Fruit fly (Drosophila melanogaster) whole organism, wandering third instar larva: ENCODE measurements around the gene CG42450.

Source experiments
- Abd-B ChIP-seq: fragments of >200 bp; optimal IDR thresholded peaks from 2 replicates; lab custom pipeline; 2017; ENCODE audit warnings: missing biosample characterization, missing genetic modification characterization
- CG32264 ChIP-seq: fragments of 200-800 bp; sonication (Bioruptor generic); optimal IDR thresholded peaks from 2 replicates; lab custom pipeline; 2016; ENCODE audit warnings: missing biosample characterization, missing genetic modification characterization
- CG9705 ChIP-seq: fragments of 200-800 bp; sonication (Bioruptor generic); optimal IDR thresholded peaks from 2 replicates; lab custom pipeline; 2018; ENCODE audit warnings: missing biosample characterization, mild to moderate bottlenecking, missing genetic modification characterization
- CrebA ChIP-seq: fragments of 200-800 bp; sonication (Bioruptor generic); optimal IDR thresholded peaks from 2 replicates; lab custom pipeline; 2016; ENCODE audit warnings: missing biosample characterization, mild to moderate bottlenecking, missing genetic modification characterization, borderline replicate concordance
- Dfd ChIP-seq: fragments of >200 bp; optimal IDR thresholded peaks from 2 replicates; lab custom pipeline; 2017; ENCODE audit warnings: missing biosample characterization, missing genetic modification characterization
- Dif ChIP-seq: fragments of 200-275, 200-300 bp; sonication (Bioruptor generic); optimal IDR thresholded peaks from 2 replicates; lab custom pipeline; 2018; ENCODE audit warnings: missing biosample characterization, missing genetic modification characterization; ENCODE audit not compliant: partially characterized antibody
- HLH106 ChIP-seq: fragments of 200-800 bp; optimal IDR thresholded peaks from 3 replicates; lab custom pipeline; 2019; ENCODE audit warnings: missing biosample characterization, mild to moderate bottlenecking, missing genetic modification characterization, moderate library complexity
- Hnf4 ChIP-seq: fragments of 200-800 bp; sonication (Bioruptor generic); optimal IDR thresholded peaks from 2 replicates; lab custom pipeline; 2016; ENCODE audit warnings: missing biosample characterization, mild to moderate bottlenecking, missing genetic modification characterization
- Hr78 ChIP-seq: fragments of >200 bp; optimal IDR thresholded peaks from 2 replicates; lab custom pipeline; 2017; ENCODE audit warnings: missing biosample characterization, missing genetic modification characterization
- Hr83 ChIP-seq: fragments of 200-300 bp; sonication (Bioruptor generic); optimal IDR thresholded peaks from 2 replicates; lab custom pipeline; 2016; ENCODE audit warnings: missing biosample characterization, mild to moderate bottlenecking, missing genetic modification characterization, moderate library complexity; ENCODE audit not compliant: poor library complexity, severe bottlenecking
- Mio ChIP-seq: sonication (Bioruptor generic); optimal IDR thresholded peaks from 2 replicates; lab custom pipeline; 2016; ENCODE audit warnings: missing biosample characterization, missing genetic modification characterization
- Myc ChIP-seq: fragments of >200 bp; optimal IDR thresholded peaks from 2 replicates; lab custom pipeline; 2017
- N ChIP-seq: fragments of >200 bp; optimal IDR thresholded peaks from 2 replicates; lab custom pipeline; 2018; ENCODE audit warnings: missing biosample characterization, missing external identifiers, missing genetic modification characterization
- OdsH ChIP-seq: fragments of 200-800 bp; sonication (Bioruptor generic); optimal IDR thresholded peaks from 2 replicates; lab custom pipeline; 2016; ENCODE audit warnings: missing biosample characterization, mild to moderate bottlenecking, missing genetic modification characterization
- Rel ChIP-seq, 2 experiments: fragments of 200-800 bp; sonication (Bioruptor generic) in 1 of 2; optimal IDR thresholded peaks; 2 replicates in 1 of 2; 3 replicates in 1 of 2; lab custom pipeline; 2016 to 2019; ENCODE audit warnings: mild to moderate bottlenecking in 2 of 2, missing biosample characterization in 2 of 2, missing genetic modification characterization in 2 of 2, moderate library complexity in 1 of 2
- Sp1 ChIP-seq: fragments of 200-800 bp; sonication (Bioruptor generic); optimal IDR thresholded peaks from 3 replicates; lab custom pipeline; 2019; ENCODE audit warnings: missing biosample characterization, mild to moderate bottlenecking, missing genetic modification characterization, moderate library complexity
- Vsx2 ChIP-seq: fragments of 200-300, 225-300 bp; sonication (Bioruptor generic); optimal IDR thresholded peaks from 2 replicates; lab custom pipeline; 2018; ENCODE audit warnings: missing biosample characterization, missing genetic modification characterization; ENCODE audit not compliant: partially characterized antibody
- br ChIP-seq: fragments of 200-800 bp; sonication (Bioruptor generic); optimal IDR thresholded peaks from 2 replicates; lab custom pipeline; 2016; ENCODE audit warnings: missing biosample characterization, missing genetic modification characterization
- brk ChIP-seq: fragments of 200-800 bp; sonication (Bioruptor generic); optimal IDR thresholded peaks from 2 replicates; lab custom pipeline; 2016; ENCODE audit warnings: missing biosample characterization, mild to moderate bottlenecking, missing genetic modification characterization
- dl ChIP-seq, 2 experiments: fragments of 175-275, 200-275 bp in 1 of 2; fragments of 200-275 bp in 1 of 2; sonication (Bioruptor generic); optimal IDR thresholded peaks; lab custom pipeline; 2018; ENCODE audit warnings: mild to moderate bottlenecking in 2 of 2, missing biosample characterization in 2 of 2, missing genetic modification characterization in 2 of 2, moderate library complexity in 2 of 2; ENCODE audit not compliant: partially characterized antibody in 2 of 2, insufficient read depth in 1 of 2
- dmrt93B ChIP-seq: fragments of 200-800 bp; sonication (Bioruptor generic); optimal IDR thresholded peaks from 2 replicates; lab custom pipeline; 2018; ENCODE audit warnings: missing biosample characterization, mild to moderate bottlenecking, missing genetic modification characterization
- dsf ChIP-seq: sonication (Bioruptor generic); optimal IDR thresholded peaks from 2 replicates; lab custom pipeline; 2016; ENCODE audit warnings: missing biosample characterization, missing genetic modification characterization, borderline replicate concordance
- ey ChIP-seq: fragments of 200-800 bp; sonication (Bioruptor generic); optimal IDR thresholded peaks from 2 replicates; lab custom pipeline; 2016; ENCODE audit warnings: missing biosample characterization, missing genetic modification characterization
- foxo ChIP-seq, 2 experiments: fragments of 200-800 bp; sonication (Bioruptor generic); optimal IDR thresholded peaks; 2 replicates in 1 of 2; 3 replicates in 1 of 2; lab custom pipeline; 2016 to 2017; ENCODE audit warnings: missing biosample characterization in 2 of 2, missing genetic modification characterization in 2 of 2
- fru ChIP-seq: fragments of 200-800 bp; sonication (Bioruptor generic); optimal IDR thresholded peaks from 3 replicates; lab custom pipeline; 2016; ENCODE audit warnings: missing biosample characterization, mild to moderate bottlenecking, missing genetic modification characterization
- h ChIP-seq: fragments of 200-800 bp; sonication (Bioruptor generic); optimal IDR thresholded peaks from 3 replicates; lab custom pipeline; 2016; ENCODE audit warnings: missing biosample characterization, mild to moderate bottlenecking, missing genetic modification characterization
- jim ChIP-seq: fragments of 175-275, 200-325 bp; sonication (Bioruptor generic); optimal IDR thresholded peaks from 2 replicates; lab custom pipeline; 2016; ENCODE audit warnings: missing biosample characterization, mild to moderate bottlenecking, missing genetic modification characterization
- lola ChIP-seq: fragments of >200 bp; optimal IDR thresholded peaks from 2 replicates; lab custom pipeline; 2017; ENCODE audit warnings: missing biosample characterization, missing genetic modification characterization
- psq ChIP-seq: fragments of 200-800 bp; sonication (Bioruptor generic); optimal IDR thresholded peaks from 3 replicates; lab custom pipeline; 2017; ENCODE audit warnings: missing biosample characterization, mild to moderate bottlenecking, missing genetic modification characterization, moderate library complexity
- rgr ChIP-seq: fragments of 200-800 bp; sonication (Bioruptor generic); optimal IDR thresholded peaks from 3 replicates; lab custom pipeline; 2016; ENCODE audit warnings: missing biosample characterization, mild to moderate bottlenecking, missing genetic modification characterization
- sage ChIP-seq: fragments of 200-800 bp; sonication (Bioruptor generic); optimal IDR thresholded peaks from 2 replicates; lab custom pipeline; 2016; ENCODE audit warnings: missing biosample characterization, mild to moderate bottlenecking, missing genetic modification characterization
- sv ChIP-seq: fragments of 200-800 bp; sonication (Bioruptor generic); optimal IDR thresholded peaks from 3 replicates; lab custom pipeline; 2016; ENCODE audit warnings: missing biosample characterization, missing genetic modification characterization
- tai ChIP-seq: sonication (Bioruptor generic); optimal IDR thresholded peaks from 2 replicates; lab custom pipeline; 2016; ENCODE audit warnings: missing biosample characterization, missing genetic modification characterization
- usp ChIP-seq: fragments of >200 bp; optimal IDR thresholded peaks from 2 replicates; lab custom pipeline; 2017; ENCODE audit warnings: missing biosample characterization, missing genetic modification characterization
- woc ChIP-seq: sonication (Bioruptor generic); optimal IDR thresholded peaks from 2 replicates; lab custom pipeline; 2016; ENCODE audit warnings: missing biosample characterization, mild to moderate bottlenecking, missing genetic modification characterization

CG42450 gene

DNA sequence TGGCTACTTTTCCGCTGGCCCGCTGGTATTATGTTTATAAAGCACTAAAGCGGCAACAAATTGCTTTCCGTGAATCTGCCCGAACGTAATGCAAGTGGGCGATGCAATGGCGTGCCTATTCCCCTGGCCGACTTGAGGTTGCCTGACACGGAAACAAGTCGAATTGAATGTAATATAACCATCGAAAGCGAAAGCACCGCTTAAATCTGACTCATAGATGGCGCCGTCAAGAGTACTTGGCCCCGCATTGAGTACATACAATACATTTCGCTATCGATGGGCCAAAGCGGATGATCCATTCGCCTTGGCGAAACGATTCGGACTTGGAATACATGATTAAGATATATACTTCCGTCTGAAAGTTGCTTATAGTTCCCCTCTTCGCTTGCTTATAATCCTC, 32.8 kb upstream of the CG42450 start:
- TF ChIP-seq Dfd (GFP tag; lab: Kevin White, UChicago), result no peak
- TF ChIP-seq lola (GFP tag; lab: Kevin White, UChicago), result no peak
- no peak for TF ChIP-seq Myc (lab: Kevin White, UChicago)
- no peak for TF ChIP-seq brk (GFP tag; lab: Kevin White, UChicago)
- TF ChIP-seq Vsx2 (GFP tag; lab: Kevin White, UChicago), result no peak
- no peak for TF ChIP-seq N

DNA sequence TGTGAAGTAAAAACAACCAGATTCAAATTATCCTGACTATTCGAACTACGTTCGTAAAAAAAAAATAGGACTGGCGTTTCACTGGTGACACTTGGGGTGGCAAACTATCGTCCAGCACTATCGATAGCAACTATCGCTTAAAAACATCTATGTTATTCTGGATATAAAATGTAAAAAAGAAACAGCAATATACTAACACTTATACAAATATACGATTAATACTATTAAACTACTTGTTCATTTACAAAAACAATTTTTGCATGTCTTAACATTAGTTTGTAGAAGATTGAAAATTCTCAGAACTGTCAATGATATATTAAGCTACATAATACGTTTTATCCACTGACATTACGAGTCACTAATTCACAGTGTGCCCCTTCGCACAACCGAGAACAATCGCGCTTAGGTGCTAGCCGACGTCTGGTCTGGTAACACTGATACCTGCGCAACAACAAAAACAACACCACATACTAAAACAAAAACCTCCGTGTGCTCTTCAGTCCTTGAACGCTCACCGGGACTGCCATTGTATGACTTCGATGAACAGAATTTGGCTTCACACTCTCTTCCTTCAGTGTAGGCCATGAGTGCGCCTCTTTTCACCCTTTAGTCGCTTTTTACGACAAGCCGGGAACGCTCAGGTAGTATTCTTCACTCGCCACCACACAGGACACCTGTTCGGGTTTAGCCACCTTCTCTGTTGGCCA, 29.5 kb upstream of the CG42450 start, which contains the start of gene CG18259:
TSS of gene CG18259 (minus strand) at position 78 of the 707 bp plus-strand sequence.
- TF ChIP-seq dsf (GFP tag; lab: Kevin White, UChicago) (no peak), lola (GFP tag; lab: Kevin White, UChicago) (no peak), CG9705 (peak; percentile 18), N (peak; percentile 83), woc (GFP tag; lab: Kevin White, UChicago) (peak; percentile 63), Sp1 (GFP tag; lab: Kevin White, UChicago) (peak; percentile 17), HLH106 (tag; lab: Kevin White, UChicago) (peak; percentile 26), Hnf4 (peak; percentile 21), brk (GFP tag; lab: Kevin White, UChicago) (no peak), h (peak; percentile 19), foxo (GFP tag; optimal IDR thresholded peaks at IDR 0.05; lab: Kevin White, UChicago) (peak in 1 of 2 experiments; percentile 5), Myc (lab: Kevin White, UChicago) (peak; percentile 1)

DNA sequence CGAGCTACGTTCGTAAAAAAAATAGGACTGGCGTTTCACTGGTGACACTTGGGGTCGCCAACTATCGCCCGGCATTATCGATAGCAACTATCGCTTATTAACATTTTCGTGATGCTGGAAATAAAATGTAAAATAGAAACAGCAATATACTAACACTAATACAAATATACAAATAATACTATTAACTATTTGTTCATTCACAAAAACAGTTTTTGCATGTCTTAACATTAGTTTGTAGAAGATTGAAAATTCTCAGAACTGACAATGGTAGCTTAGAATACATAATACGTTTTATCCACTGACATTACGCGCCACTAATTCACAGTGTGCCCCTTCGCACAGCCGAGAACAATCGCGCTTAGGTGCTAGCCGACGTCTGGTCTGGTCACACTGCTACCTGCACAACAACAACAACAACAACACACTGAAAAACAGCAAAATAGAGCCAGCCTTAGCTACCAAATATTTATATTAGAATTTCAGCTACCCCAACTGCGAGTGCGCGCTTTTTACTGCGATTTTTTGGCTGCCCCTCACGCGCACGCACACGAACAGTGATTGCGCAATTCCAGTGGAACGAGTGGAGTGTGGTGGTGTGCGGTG, 24.9 kb upstream of the CG42450 start, which contains the start of the genes CG6961 and S6KL:
TSS of gene CG6961 (minus strand) at position 68 of the 603 bp plus-strand sequence.
TSS of gene S6KL (plus strand) at position 322 of the 603 bp plus-strand sequence.
- TF ChIP-seq Hnf4, result no peak
- TF ChIP-seq woc (GFP tag; lab: Kevin White, UChicago), result peak; percentile 10
- peak; percentile 7 for TF ChIP-seq HLH106 (tag; lab: Kevin White, UChicago)
- TF ChIP-seq CG9705, result no peak
- TF ChIP-seq Abd-B (GFP tag; lab: Kevin White, UChicago), result peak; percentile 39
- peak; percentile 95 for TF ChIP-seq N
- no peak for TF ChIP-seq Dfd (GFP tag; lab: Kevin White, UChicago)
- no peak for TF ChIP-seq fru (GFP tag; lab: Kevin White, UChicago)
- TF ChIP-seq Rel (GFP tag; optimal IDR thresholded peaks at IDR 0.05; lab: Kevin White, UChicago), result no peak
- peak; percentile 14 for TF ChIP-seq Rel (tag; optimal IDR thresholded peaks at IDR 0.05; lab: Kevin White, UChicago)
- no peak for TF ChIP-seq tai
- no peak for TF ChIP-seq rgr (GFP tag; lab: Kevin White, UChicago)
- TF ChIP-seq Myc (lab: Kevin White, UChicago), result no peak
- TF ChIP-seq Hr78, result peak; percentile 67
- no peak for TF ChIP-seq Hr83 (GFP tag; lab: Kevin White, UChicago)
- TF ChIP-seq dmrt93B (GFP tag; lab: Kevin White, UChicago), result no peak
- TF ChIP-seq Dif, result no peak
- no peak for TF ChIP-seq OdsH (GFP tag; lab: Kevin White, UChicago)
- TF ChIP-seq sv (GFP tag; lab: Kevin White, UChicago), result no peak
- TF ChIP-seq sage (GFP tag; lab: Kevin White, UChicago), result no peak
- no peak for TF ChIP-seq br
- TF ChIP-seq CG32264, result no peak
- TF ChIP-seq h, result peak; percentile 10

DNA sequence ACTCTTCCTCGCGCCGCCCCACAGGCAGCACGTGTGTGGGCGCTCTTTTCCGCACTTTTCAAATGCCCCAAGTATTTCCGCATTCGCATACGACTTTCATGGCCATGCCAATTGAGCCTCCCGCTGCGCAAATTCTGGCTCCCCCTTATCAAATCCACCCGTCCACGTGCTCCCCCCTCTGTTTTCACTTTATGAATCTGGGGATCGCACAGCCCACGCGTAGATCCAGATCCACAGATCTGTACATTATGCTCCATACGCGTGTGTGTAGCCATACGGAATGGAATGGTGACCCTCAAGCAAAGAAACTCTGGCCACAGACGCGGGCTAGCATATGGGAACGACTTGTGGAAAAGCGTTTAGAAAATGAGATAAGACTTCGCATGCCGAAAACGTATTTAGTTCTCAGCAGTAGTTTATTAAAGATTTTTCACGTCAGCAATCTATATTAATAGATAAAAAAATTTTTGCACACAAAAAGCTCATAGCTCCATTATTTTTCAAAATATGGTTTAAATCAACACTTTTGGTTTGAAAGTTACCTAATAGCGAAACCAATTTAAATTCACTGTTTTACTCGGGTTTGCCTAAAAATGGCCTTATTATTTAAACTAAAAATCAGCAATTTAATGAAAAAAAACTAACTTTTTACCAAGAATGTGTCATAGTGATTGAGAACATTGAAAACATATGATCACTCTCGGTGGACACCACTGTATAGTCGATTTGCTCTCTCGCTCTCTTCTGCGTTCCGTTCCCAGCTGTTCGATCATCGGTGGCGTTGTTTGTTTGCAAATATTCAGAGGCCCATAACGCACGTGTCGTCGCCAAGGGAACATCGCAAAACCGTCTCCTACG, 23.5 kb upstream of the CG42450 start:
- no peak for TF ChIP-seq jim
- peak; percentile 53 for TF ChIP-seq psq (GFP tag; lab: Kevin White, UChicago)
- TF ChIP-seq dl (GFP tag; optimal IDR thresholded peaks at IDR 0.05; lab: Kevin White, UChicago; ENCODE audit: insufficient read depth in 1 of 2, partially characterized antibody in 2 of 2), result no peak
- TF ChIP-seq tai, result no peak
- TF ChIP-seq h, result peak; percentile 27
- TF ChIP-seq N, result no peak
- no peak for TF ChIP-seq Hr78
- peak; percentile 12 for TF ChIP-seq dmrt93B (GFP tag; lab: Kevin White, UChicago)
- TF ChIP-seq CG32264, result no peak
- TF ChIP-seq ey (GFP tag; lab: Kevin White, UChicago), result peak; percentile 55
- TF ChIP-seq sv (GFP tag; lab: Kevin White, UChicago), result peak; percentile 52
- peak in 1 of 2 experiments; percentile 29 for TF ChIP-seq foxo (GFP tag; optimal IDR thresholded peaks at IDR 0.05; lab: Kevin White, UChicago)
- no peak for TF ChIP-seq lola (GFP tag; lab: Kevin White, UChicago)
- TF ChIP-seq Rel (GFP tag; optimal IDR thresholded peaks at IDR 0.05; lab: Kevin White, UChicago), result no peak
- TF ChIP-seq Rel (tag; optimal IDR thresholded peaks at IDR 0.05; lab: Kevin White, UChicago), result peak; percentile 13
- no peak for TF ChIP-seq CrebA
- peak; percentile 43 for TF ChIP-seq Sp1 (GFP tag; lab: Kevin White, UChicago)
- TF ChIP-seq rgr (GFP tag; lab: Kevin White, UChicago), result peak; percentile 50
- no peak for TF ChIP-seq Dfd (GFP tag; lab: Kevin White, UChicago)
- TF ChIP-seq fru (GFP tag; lab: Kevin White, UChicago), result peak; percentile 68
- TF ChIP-seq br, result peak; percentile 59
- TF ChIP-seq Vsx2 (GFP tag; lab: Kevin White, UChicago), result no peak
- no peak for TF ChIP-seq usp (GFP tag; lab: Kevin White, UChicago)
- no peak for TF ChIP-seq sage (GFP tag; lab: Kevin White, UChicago)
- no peak for TF ChIP-seq Mio (GFP tag; lab: Kevin White, UChicago)
- peak; percentile 27 for TF ChIP-seq Hnf4
